Fruit fly (Drosophila melanogaster) whole organism, prepupa: Measurements from ENCODE around the gene Det.

Source experiments
- Gug ChIP-seq: fragments of 200-800 bp; sonication (Bioruptor generic); IDR thresholded peaks from 2 replicates; pipeline ENCODE4 v1.3.6; 2022; ENCODE audit warnings: missing biosample characterization, missing genetic modification characterization
- Lpt ChIP-seq: fragments of 200-800 bp; sonication (Bioruptor generic); optimal IDR thresholded peaks from 3 replicates; lab custom pipeline; 2016; ENCODE audit warnings: missing biosample characterization, missing genetic modification characterization

DNA sequence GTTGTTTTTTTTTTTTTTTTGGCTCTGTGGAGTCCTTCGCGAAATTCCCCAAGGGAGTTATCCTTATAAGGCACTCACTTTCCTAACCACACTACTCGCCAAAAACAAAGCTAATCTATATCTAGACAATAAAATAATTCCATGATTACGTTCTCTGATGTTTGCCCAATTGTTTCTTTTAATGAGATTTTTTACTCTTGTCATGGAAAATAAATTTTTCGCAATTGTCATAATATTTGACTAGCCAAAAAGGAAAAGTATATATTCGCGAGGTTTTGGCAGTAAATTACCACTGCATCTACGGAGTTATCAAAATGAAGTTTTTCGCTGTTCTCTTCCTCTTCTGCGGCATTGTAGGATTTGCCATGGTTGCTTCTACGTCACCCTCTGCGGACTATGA, 29.3 kb upstream of the Det start, which contains the start of gene CG34278:
- TF ChIP-seq Lpt (GFP tag; lab: Kevin White, UChicago) (no peak), Gug (GFP tag; lab: Robert Waterston, UW) (no peak)
